Fruit fly (Drosophila melanogaster) whole organism, embryonic: ENCODE results near the gene Tom40.

Experiments used
- Antp ChIP-seq: fragments of 200-800 bp; sonication (Bioruptor generic); optimal IDR thresholded peaks from 3 replicates; lab custom pipeline; 2016; ENCODE audit warnings: missing biosample characterization, missing genetic modification characterization
- B-H1 ChIP-seq: fragments of 200-800 bp; sonication (Bioruptor generic); IDR thresholded peaks from 3 replicates; pipeline ENCODE4 v1.3.6; 2022; ENCODE audit warnings: missing biosample characterization, missing genetic modification characterization
- Bdp1 ChIP-seq: fragments of 200-800 bp; sonication (Bioruptor generic); optimal IDR thresholded peaks from 3 replicates; lab custom pipeline; 2016; ENCODE audit warnings: missing biosample characterization, missing genetic modification characterization
- CG15514 ChIP-seq: fragments of 200-800 bp; sonication (Bioruptor generic); optimal IDR thresholded peaks from 3 replicates; lab custom pipeline; 2017; ENCODE audit warnings: missing biosample characterization, missing genetic modification characterization, mild to moderate bottlenecking, moderate library complexity, missing genetic modification reagents
- CG15696 ChIP-seq: fragments of 200-800 bp; sonication (Bioruptor generic); optimal IDR thresholded peaks from 2 replicates; lab custom pipeline; 2019; ENCODE audit warnings: missing biosample characterization, mild to moderate bottlenecking, missing genetic modification characterization, moderate library complexity
- CG31365 ChIP-seq: fragments of 200-800 bp; sonication (Bioruptor generic); optimal IDR thresholded peaks from 2 replicates; lab custom pipeline; 2018; ENCODE audit warnings: missing biosample characterization, mild to moderate bottlenecking, missing genetic modification characterization
- CG34224 ChIP-seq: fragments of 200-800 bp; sonication (Bioruptor generic); IDR thresholded peaks from 3 replicates; pipeline ENCODE4 v1.3.6; 2022; ENCODE audit warnings: missing biosample characterization, missing genetic modification characterization; ENCODE audit not compliant: partially characterized antibody
- CG3726 ChIP-seq: fragments of 200-800 bp; sonication (Bioruptor generic); IDR thresholded peaks from 3 replicates; pipeline ENCODE4, ENCODE4 v1.3.6; 2022; ENCODE audit warnings: missing biosample characterization, missing genetic modification characterization
- Deaf1 ChIP-seq: fragments of 200-800 bp; optimal IDR thresholded peaks from 3 replicates; lab custom pipeline; 2019; ENCODE audit warnings: missing biosample characterization, mild to moderate bottlenecking, missing genetic modification characterization, moderate library complexity
- Hr39 ChIP-seq: fragments of >200 bp; optimal IDR thresholded peaks from 2 replicates; lab custom pipeline; 2017
- Lhr ChIP-seq: fragments of 200-800 bp; sonication (Bioruptor generic); optimal IDR thresholded peaks from 3 replicates; lab custom pipeline; 2017; ENCODE audit warnings: mild to moderate bottlenecking, missing biosample characterization, missing genetic modification reagents, missing genetic modification characterization
- Lim3 ChIP-seq: fragments of 200-800 bp; sonication (Bioruptor generic); IDR thresholded peaks from 2 replicates; pipeline ENCODE4 v1.3.6; 2022; ENCODE audit warnings: missing biosample characterization, missing genetic modification characterization
- Nf-YB ChIP-seq: fragments of 200-800 bp; sonication (Bioruptor generic); optimal IDR thresholded peaks from 3 replicates; lab custom pipeline; 2019; ENCODE audit warnings: missing biosample characterization, mild to moderate bottlenecking, missing genetic modification characterization, moderate library complexity
- Nf-YC ChIP-seq: fragments of 200-800 bp; optimal IDR thresholded peaks from 3 replicates; lab custom pipeline; 2019; ENCODE audit warnings: missing biosample characterization, mild to moderate bottlenecking, missing genetic modification characterization, moderate library complexity
- Sox100B ChIP-seq: fragments of 200-800 bp; sonication (Bioruptor generic); optimal IDR thresholded peaks from 3 replicates; lab custom pipeline; 2018; ENCODE audit warnings: missing biosample characterization, mild to moderate bottlenecking, missing genetic modification characterization
- Tbp ChIP-seq: fragments of >200 bp; optimal IDR thresholded peaks from 2 replicates; lab custom pipeline; 2018; ENCODE audit warnings: missing biosample characterization, missing genetic modification characterization
- Trl ChIP-seq, 3 experiments: fragments of >200 bp in 2 of 3; fragments of 200-800 bp in 1 of 3; sonication (Bioruptor generic) in 1 of 3; optimal IDR thresholded peaks; 2 replicates in 1 of 3; 3 replicates in 2 of 3; lab custom pipeline; 2016 to 2017; ENCODE audit warnings: missing biosample characterization in 1 of 3, missing genetic modification characterization in 1 of 3
- Vsx1 ChIP-seq: fragments of 200-800 bp; sonication (Bioruptor generic); optimal IDR thresholded peaks from 2 replicates; lab custom pipeline; 2017; ENCODE audit warnings: missing biosample characterization, mild to moderate bottlenecking, missing genetic modification characterization, missing genetic modification reagents
- ash1 ChIP-seq: fragments of 200-800 bp; sonication (Bioruptor generic); optimal IDR thresholded peaks from 2 replicates; lab custom pipeline; 2018; ENCODE audit warnings: missing biosample characterization, mild to moderate bottlenecking, missing genetic modification characterization
- bcd ChIP-seq: fragments of 200-800 bp; sonication (Bioruptor generic); optimal IDR thresholded peaks from 2 replicates; lab custom pipeline; 2017; ENCODE audit warnings: missing biosample characterization, mild to moderate bottlenecking, missing genetic modification characterization
- ewg ChIP-seq: fragments of 200-800 bp; sonication (Bioruptor generic); optimal IDR thresholded peaks from 3 replicates; lab custom pipeline; 2017; ENCODE audit warnings: mild to moderate bottlenecking, missing biosample characterization, missing genetic modification reagents, missing genetic modification characterization
- fd102C ChIP-seq: fragments of 200-800 bp; sonication (Bioruptor generic); optimal IDR thresholded peaks from 2 replicates; lab custom pipeline; 2018; ENCODE audit warnings: missing biosample characterization, mild to moderate bottlenecking, missing genetic modification characterization, moderate library complexity
- hb ChIP-seq: fragments of 200-800 bp; sonication (Bioruptor generic); IDR thresholded peaks from 3 replicates; pipeline ENCODE4 v1.3.6; 2022; ENCODE audit warnings: missing biosample characterization, missing genetic modification characterization; ENCODE audit not compliant: partially characterized antibody
- luna ChIP-seq: fragments of 200-800 bp; sonication (Bioruptor generic); optimal IDR thresholded peaks from 2 replicates; lab custom pipeline; 2016; ENCODE audit warnings: missing biosample characterization, missing genetic modification characterization
- nmo ChIP-seq: fragments of 200-800 bp; sonication (Bioruptor generic); optimal IDR thresholded peaks from 2 replicates; lab custom pipeline; 2018; ENCODE audit warnings: missing biosample characterization, mild to moderate bottlenecking, missing genetic modification characterization, moderate library complexity
- row ChIP-seq: fragments of 200-800 bp; sonication (Bioruptor generic); IDR thresholded peaks from 3 replicates; pipeline ENCODE4 v1.3.6; 2022; ENCODE audit warnings: missing biosample characterization, missing genetic modification characterization
- sim ChIP-seq: fragments of 200-800 bp; sonication (Bioruptor generic); IDR thresholded peaks from 2 replicates; pipeline ENCODE4 v1.3.6; 2022; ENCODE audit warnings: missing biosample characterization, missing genetic modification characterization
- slbo ChIP-seq: fragments of 200-800 bp; sonication (Bioruptor generic); IDR thresholded peaks from 2 replicates; pipeline ENCODE4 v1.3.6; 2022; ENCODE audit warnings: missing biosample characterization, missing genetic modification characterization
- sr ChIP-seq: fragments of 200-800 bp; sonication (Bioruptor generic); IDR thresholded peaks from 3 replicates; pipeline ENCODE4 v1.3.6; 2022; ENCODE audit warnings: missing biosample characterization, missing genetic modification characterization
- stwl ChIP-seq: fragments of 200-800 bp; sonication (Bioruptor generic); optimal IDR thresholded peaks from 3 replicates; lab custom pipeline; 2018; ENCODE audit warnings: missing biosample characterization, mild to moderate bottlenecking, missing genetic modification characterization, moderate library complexity
- tll ChIP-seq, 2 experiments: fragments of 200-800 bp in 1 of 2; fragments of >200 bp in 1 of 2; sonication (Bioruptor generic) in 1 of 2; optimal IDR thresholded peaks; 2 replicates each; lab custom pipeline; 2017 to 2019; ENCODE audit warnings: missing biosample characterization in 2 of 2, missing genetic modification characterization in 2 of 2, mild to moderate bottlenecking in 1 of 2, moderate library complexity in 1 of 2

The Tom40 gene

dm6 chrX:7746342-7746741 lies 9.6 kb downstream of the Tom40 start:
- TF ChIP-seq row (GFP tag; lab: Robert Waterston, UW) (0 out of 3 replicates have a peak, but pooled peaks have one; percentile 1), CG15514 (peak; percentile 74), Vsx1 (GFP tag; lab: Kevin White, UChicago) (no peak), CG34224 (GFP tag; lab: Robert Waterston, UW) (no peak), Hr39 (lab: Kevin White, UChicago) (peak; percentile 84)

DNA sequence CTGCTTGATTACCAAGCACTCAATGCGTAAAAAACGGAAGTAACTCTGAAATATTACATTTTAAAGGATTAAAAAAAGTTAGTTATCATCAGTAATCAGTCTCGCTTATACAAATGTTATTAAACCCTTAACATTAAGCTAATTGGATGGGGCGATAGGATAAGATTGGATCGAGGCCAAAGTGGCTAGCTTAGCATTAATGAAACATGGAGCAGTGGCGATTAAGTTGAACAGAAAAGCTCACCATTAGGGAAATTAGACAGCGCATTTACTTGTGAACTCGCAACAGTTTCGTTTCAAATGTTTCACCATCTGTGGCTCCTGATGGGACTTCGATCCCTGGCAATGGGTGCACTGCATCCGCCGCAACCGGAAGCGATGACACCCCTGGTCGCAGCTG lies 28.0 kb downstream of the Tom40 start, which contains the start of gene Ir7a:
Gene Ir7a (plus strand): TSS at position 301 of the 400 bp plus-strand sequence.
- no peak for TF ChIP-seq nmo (GFP tag; lab: Kevin White, UChicago)
- TF ChIP-seq Antp (GFP tag; lab: Kevin White, UChicago): no peak

dm6 chrX:7768147-7768787 lies 31.6 kb downstream of the Tom40 start, which contains the start of gene CG34338:
Gene CG34338 (plus strand): TSS chrX:7768737.
- TF ChIP-seq Sox100B (GFP tag; lab: Kevin White, UChicago) (no peak), CG15514 (no peak), ewg (GFP tag; lab: Kevin White, UChicago) (peak; percentile 25), Deaf1 (tag; lab: Kevin White, UChicago) (peak; percentile 86), Nf-YC (tag; lab: Kevin White, UChicago) (peak; percentile 87), Nf-YB (GFP tag; lab: Kevin White, UChicago) (peak; percentile 82)
- TF ChIP-seq, all 482 proteins: peak for 4

DNA sequence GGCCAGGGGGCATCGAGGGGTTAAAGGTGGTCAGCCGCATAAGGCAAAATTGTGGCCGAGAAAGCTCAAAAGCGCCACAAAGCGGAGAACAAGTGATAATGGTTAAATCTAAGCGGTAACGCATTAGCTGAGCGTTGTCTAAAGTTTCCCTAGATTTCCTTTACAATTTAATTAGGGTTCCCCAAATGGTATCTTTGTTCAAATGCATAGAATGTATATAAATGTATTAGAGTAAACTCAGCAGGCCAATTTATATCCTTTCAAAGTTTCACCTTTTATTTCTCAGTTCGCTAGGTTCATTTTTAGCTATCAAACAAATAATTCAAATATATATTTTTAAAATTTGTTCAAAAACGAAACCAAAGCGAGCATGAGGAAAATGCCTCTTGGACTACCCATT lies 41.2 kb downstream of the Tom40 start, which contains the start of gene CG32718:
Gene CG32718 (plus strand): TSS at position 301 of the 400 bp plus-strand sequence.
- no peak for TF ChIP-seq CG31365 (tag; lab: Kevin White, UChicago)
- TF ChIP-seq tll (GFP tag; optimal IDR thresholded peaks at IDR 0.05; lab: Kevin White, UChicago): no peak
- no peak for TF ChIP-seq Bdp1 (GFP tag; lab: Kevin White, UChicago)
- TF ChIP-seq fd102C (GFP tag; lab: Kevin White, UChicago): no peak
- no peak for TF ChIP-seq CG15696 (tag; lab: Kevin White, UChicago)
- no peak for TF ChIP-seq B-H1 (GFP tag; lab: Robert Waterston, UW)
- TF ChIP-seq stwl (tag; lab: Kevin White, UChicago): no peak
- TF ChIP-seq Tbp: no peak
- TF ChIP-seq row (GFP tag; lab: Robert Waterston, UW): no peak
- no peak for TF ChIP-seq ash1 (GFP tag; lab: Kevin White, UChicago)
- TF ChIP-seq Trl (optimal IDR thresholded peaks at IDR 0.05; lab: Kevin White, UChicago): no peak
- TF ChIP-seq Trl (GFP tag; optimal IDR thresholded peaks at IDR 0.05; lab: Kevin White, UChicago): no peak
- TF ChIP-seq Lhr (GFP tag; lab: Kevin White, UChicago): no peak
- TF ChIP-seq sr (GFP tag; lab: Robert Waterston, UW): no peak
- TF ChIP-seq CG3726 (GFP tag; lab: Robert Waterston, UW): no peak
- TF ChIP-seq Lim3 (GFP tag; lab: Robert Waterston, UW): no peak
- TF ChIP-seq sim (GFP tag; lab: Robert Waterston, UW): no peak
- TF ChIP-seq luna: no peak
- no peak for TF ChIP-seq bcd (GFP tag; lab: Kevin White, UChicago)
- no peak for TF ChIP-seq slbo (GFP tag; lab: Robert Waterston, UW)
- no peak for TF ChIP-seq hb (GFP tag; lab: Robert Waterston, UW)
